Fruit fly (Drosophila melanogaster) whole organism, prepupa: ENCODE data around the gene lilli.

Experiments
- CG11902 ChIP-seq: fragments of 200-800 bp; sonication (Bioruptor generic); optimal IDR thresholded peaks from 3 replicates; lab custom pipeline; 2016; ENCODE audit warnings: missing biosample characterization, missing genetic modification characterization
- CG15336 ChIP-seq: fragments of 200-800 bp; sonication (Bioruptor generic); IDR thresholded peaks from 2 replicates; pipeline ENCODE4 v1.3.6; 2022; ENCODE audit warnings: missing biosample characterization, missing genetic modification characterization
- CG31627 ChIP-seq: fragments of 200-800 bp; sonication (Bioruptor generic); optimal IDR thresholded peaks from 3 replicates; lab custom pipeline; 2016; ENCODE audit warnings: missing biosample characterization, missing genetic modification characterization
- CG8632 ChIP-seq: fragments of 200-800 bp; sonication (Bioruptor generic); optimal IDR thresholded peaks from 3 replicates; lab custom pipeline; 2016; ENCODE audit warnings: missing biosample characterization, missing genetic modification characterization
- CG9139 ChIP-seq: fragments of 200-800 bp; sonication (Bioruptor generic); optimal IDR thresholded peaks from 3 replicates; lab custom pipeline; 2017; ENCODE audit warnings: missing biosample characterization, mild to moderate bottlenecking, missing genetic modification characterization
- Eip78C ChIP-seq: fragments of 200-800 bp; sonication (Bioruptor generic); peaks from one replicate; lab custom pipeline; 2016; ENCODE audit warnings: missing biosample characterization, missing genetic modification characterization
- Gug ChIP-seq: fragments of 200-800 bp; sonication (Bioruptor generic); IDR thresholded peaks from 2 replicates; pipeline ENCODE4 v1.3.6; 2022; ENCODE audit warnings: missing biosample characterization, missing genetic modification characterization
- Hr39 ChIP-seq: fragments of 200-800 bp; sonication (Bioruptor generic); optimal IDR thresholded peaks from 2 replicates; lab custom pipeline; 2016; ENCODE audit warnings: missing biosample characterization, missing genetic modification characterization
- cyc ChIP-seq: fragments of 200-800 bp; sonication (Bioruptor generic); optimal IDR thresholded peaks from 3 replicates; lab custom pipeline; 2016; ENCODE audit warnings: missing biosample characterization, missing genetic modification characterization
- dac ChIP-seq: fragments of 200-800 bp; sonication (Bioruptor generic); optimal IDR thresholded peaks from 2 replicates; lab custom pipeline; 2017; ENCODE audit warnings: missing biosample characterization, mild to moderate bottlenecking, missing genetic modification characterization
- vri ChIP-seq: fragments of 200-800 bp; sonication (Bioruptor generic); optimal IDR thresholded peaks from 3 replicates; lab custom pipeline; 2016; ENCODE audit warnings: missing biosample characterization, mild to moderate bottlenecking, missing genetic modification characterization

dm6 chr2L:2891200-2891599 is 5.5 kb downstream of the lilli start:
- no peak for TF ChIP-seq CG8632 (GFP tag; lab: Kevin White, UChicago)
- TF ChIP-seq Gug (GFP tag; lab: Robert Waterston, UW), result no peak
- no peak for TF ChIP-seq CG9139 (GFP tag; lab: Kevin White, UChicago)
- no peak for TF ChIP-seq dac (GFP tag; lab: Kevin White, UChicago)
- TF ChIP-seq CG11902 (GFP tag; lab: Kevin White, UChicago), result no peak
- no peak for TF ChIP-seq CG15336 (GFP tag; lab: Robert Waterston, UW)
- TF ChIP-seq vri (GFP tag; lab: Kevin White, UChicago), result no peak
- TF ChIP-seq CG31627, result no peak
- no peak for TF ChIP-seq Hr39
- no peak for TF ChIP-seq cyc (GFP tag; lab: Kevin White, UChicago)
- TF ChIP-seq Eip78C (GFP tag; lab: Kevin White, UChicago), result no peak
